Fruit fly (Drosophila melanogaster) whole organism, pupa: Measurements from ENCODE around the gene CG14507.

Source experiments
- CG14655 ChIP-seq: fragments of 200-800 bp; sonication (Bioruptor generic); optimal IDR thresholded peaks from 3 replicates; lab custom pipeline; 2017; ENCODE audit warnings: mild to moderate bottlenecking, missing biosample characterization, missing genetic modification reagents, missing genetic modification characterization
- CG17806 ChIP-seq: fragments of 200-800 bp; sonication (Bioruptor generic); optimal IDR thresholded peaks from 2 replicates; lab custom pipeline; 2018; ENCODE audit warnings: missing biosample characterization, mild to moderate bottlenecking, missing genetic modification characterization, moderate library complexity
- CG34367 ChIP-seq: fragments of 200-800 bp; sonication (Bioruptor generic); optimal IDR thresholded peaks from 2 replicates; lab custom pipeline; 2018; ENCODE audit warnings: missing biosample characterization, mild to moderate bottlenecking, missing genetic modification characterization

DNA sequence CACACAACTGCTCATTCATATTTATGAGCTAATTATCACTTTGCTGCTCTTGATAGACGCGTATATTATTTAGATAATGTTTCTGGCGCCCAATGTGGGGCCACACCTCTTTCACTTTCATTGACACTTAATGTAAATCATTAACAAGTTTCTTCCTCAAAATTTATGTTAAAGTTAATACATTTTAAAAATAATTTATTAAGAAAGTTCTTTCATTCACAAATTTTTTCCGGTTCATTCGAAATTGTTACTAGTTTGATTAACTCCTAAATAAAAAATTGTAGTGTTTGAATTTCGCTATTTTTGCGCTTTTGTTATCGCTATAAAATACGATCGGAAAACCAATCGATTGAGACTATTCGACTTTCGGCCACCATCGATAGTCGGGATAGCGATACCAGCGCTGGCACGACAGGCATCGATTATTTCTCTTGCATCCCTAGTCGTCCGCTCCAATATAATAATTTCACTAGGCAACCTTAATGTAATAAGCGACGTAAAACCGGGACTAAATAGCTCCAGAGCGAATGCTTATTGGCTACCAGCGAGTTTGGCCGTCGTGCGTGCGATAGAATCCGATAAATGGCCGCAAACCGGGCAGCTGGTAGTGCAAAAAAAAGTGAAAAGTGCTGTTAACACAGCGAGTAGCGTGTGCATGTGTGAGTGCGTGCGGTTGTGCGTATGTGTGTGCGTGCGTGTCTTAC is 1.4 kb upstream of the CG14507 start, which contains the start of gene Usp1:
- no peak for TF ChIP-seq CG17806 (tag; lab: Kevin White, UChicago)
- no peak for TF ChIP-seq CG34367 (tag; lab: Kevin White, UChicago)
- TF ChIP-seq CG14655, result no peak
